Worm (Caenorhabditis elegans) whole organism, early embryonic: Measurements from ENCODE around the gene cyp-34A9.

Experiments used
- B0310.2 ChIP-seq: sonication (generic microtip); optimal IDR thresholded peaks from 2 replicates; lab custom pipeline; 2016; ENCODE audit warnings: mild to moderate bottlenecking, missing genetic modification characterization, missing compliant biosample characterization
- F13C5.2 ChIP-seq: sonication (generic microtip); optimal IDR thresholded peaks from 2 replicates; lab custom pipeline; 2017; ENCODE audit warnings: mild to moderate bottlenecking, missing genetic modification characterization, inconsistent platforms, missing compliant biosample characterization
- aly-1 ChIP-seq: sonication (generic microtip); optimal IDR thresholded peaks from 2 replicates; lab custom pipeline; 2016; ENCODE audit warnings: missing genetic modification characterization, missing compliant biosample characterization
- ama-1 ChIP-seq: fragments of 150-350 bp; optimal IDR thresholded peaks from 2 replicates; lab custom pipeline; 2014
- ceh-13 ChIP-seq: fragments of 200-800 bp; sonication (Bioruptor generic); optimal IDR thresholded peaks from 2 replicates; lab custom pipeline; 2018; ENCODE audit warnings: mild to moderate bottlenecking, missing genetic modification characterization, missing compliant biosample characterization
- ceh-36 ChIP-seq: sonication (generic microtip); optimal IDR thresholded peaks from 2 replicates; lab custom pipeline; 2016; ENCODE audit warnings: missing genetic modification characterization, inconsistent platforms, missing compliant biosample characterization
- ets-7 ChIP-seq: sonication (generic microtip); optimal IDR thresholded peaks from 2 replicates; lab custom pipeline; 2016; ENCODE audit warnings: missing genotype, missing genetic modification characterization, missing compliant biosample characterization
- flt-1 ChIP-seq: fragments of 200-800 bp; sonication (Bioruptor generic); IDR thresholded peaks from 2 replicates; pipeline ENCODE4 v1.3.6; 2022; ENCODE audit warnings: missing genetic modification characterization, missing compliant biosample characterization
- hmbx-1 ChIP-seq: sonication (generic microtip); optimal IDR thresholded peaks from 2 replicates; lab custom pipeline; 2016; ENCODE audit warnings: mild to moderate bottlenecking, missing genetic modification characterization, missing compliant biosample characterization
- hmg-4 ChIP-seq: fragments of 200-800 bp; sonication (Bioruptor generic); optimal IDR thresholded peaks from 2 replicates; lab custom pipeline; 2018; ENCODE audit warnings: mild to moderate bottlenecking, missing genetic modification characterization, missing compliant biosample characterization
- hnd-1 ChIP-seq: sonication (generic microtip); optimal IDR thresholded peaks from 2 replicates; lab custom pipeline; 2016; ENCODE audit warnings: missing genetic modification characterization, missing compliant biosample characterization
- pes-1 ChIP-seq: fragments of 200-800 bp; sonication (Bioruptor generic); IDR thresholded peaks from 2 replicates; pipeline ENCODE4 v1.3.6; 2022; ENCODE audit warnings: missing genetic modification reagents, missing genetic modification characterization, missing compliant biosample characterization
- scrt-1 ChIP-seq: fragments of 200-800 bp; sonication (Bioruptor generic); IDR thresholded peaks from 2 replicates; pipeline ENCODE4 v1.3.6; 2022; ENCODE audit warnings: missing genetic modification characterization, missing compliant biosample characterization
- sea-1 ChIP-seq: fragments of 200-800 bp; sonication (Bioruptor generic); conservative IDR thresholded peaks from 2 replicates; pipeline ENCODE4 v1.3.6; 2022; ENCODE audit warnings: missing genetic modification characterization, missing compliant biosample characterization
- tbx-11 ChIP-seq: fragments of 200-800 bp; sonication (Bioruptor generic); IDR thresholded peaks from 2 replicates; pipeline ENCODE4 v1.3.6; 2022; ENCODE audit warnings: missing genetic modification characterization, missing compliant biosample characterization
- tbx-37 ChIP-seq: fragments of 200-800 bp; sonication (Bioruptor generic); conservative IDR thresholded peaks from 2 replicates; pipeline ENCODE4 v1.3.6; 2022; ENCODE audit warnings: missing genetic modification reagents, missing genetic modification characterization, missing compliant biosample characterization
- tra-4 ChIP-seq: sonication (generic microtip); optimal IDR thresholded peaks from 2 replicates; lab custom pipeline; 2017; ENCODE audit warnings: missing genetic modification characterization, missing compliant biosample characterization

cyp-34A9 gene

DNA sequence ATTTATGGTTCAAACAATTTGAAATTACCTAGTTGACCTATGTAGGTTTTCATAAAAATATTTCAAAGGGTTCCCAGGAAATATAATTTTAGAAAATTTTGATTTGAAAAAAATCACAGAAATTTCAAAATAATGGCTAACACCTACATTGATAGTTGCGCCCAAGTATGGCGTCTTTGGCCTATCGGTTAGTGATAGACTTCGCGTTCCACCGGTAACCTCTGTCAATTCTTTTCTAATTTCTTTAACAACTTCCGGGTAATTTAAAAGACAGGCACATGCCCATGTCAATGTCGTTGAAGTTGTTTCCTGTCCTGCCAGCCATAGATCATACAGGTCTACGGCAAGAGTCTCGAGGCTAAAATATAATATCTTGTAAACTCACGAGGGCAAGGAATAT lies 1.4 kb downstream of the cyp-34A9 start:
- no peak for TF ChIP-seq tra-4 (tag; lab: Kevin White, UChicago)
- TF ChIP-seq ets-7 (tag; lab: Kevin White, UChicago): no peak
- TF ChIP-seq hmbx-1 (tag; lab: Kevin White, UChicago): no peak
- TF ChIP-seq ceh-13 (GFP tag; lab: Kevin White, UChicago): no peak
- TF ChIP-seq flt-1: no peak
- no peak for TF ChIP-seq scrt-1
- TF ChIP-seq tbx-11 (GFP tag; lab: Robert Waterston, UW): no peak
- TF ChIP-seq hmg-4 (GFP tag; lab: Kevin White, UChicago): no peak
- TF ChIP-seq pes-1: no peak
- no peak for TF ChIP-seq B0310.2 (tag; lab: Kevin White, UChicago)
- TF ChIP-seq hnd-1 (tag; lab: Kevin White, UChicago): no peak

DNA sequence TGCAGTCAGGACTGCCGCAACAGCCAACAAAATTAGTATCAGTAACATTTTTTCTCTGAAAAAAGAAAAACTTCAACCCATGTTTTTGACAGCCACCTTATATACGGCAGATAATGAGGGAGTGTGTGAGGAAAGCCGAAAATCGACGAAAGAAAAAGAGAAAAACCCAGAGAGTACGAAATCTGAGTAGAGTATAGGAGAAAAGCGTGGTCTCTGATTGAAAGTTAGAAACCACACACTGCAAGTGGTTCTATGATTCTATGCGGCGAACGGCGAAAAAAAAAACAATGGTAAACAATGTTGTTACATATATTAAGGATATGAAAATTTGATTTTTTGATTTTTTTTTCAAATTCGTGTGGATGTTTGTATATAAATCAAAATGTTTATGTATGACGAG lies 2.6 kb downstream of the cyp-34A9 start, which contains the start of gene cyp-34A8:
cyp-34A8 (minus strand) TSS at position 62 of the 400 bp plus-strand sequence.
- TF ChIP-seq F13C5.2 (no peak), flt-1 (no peak), ceh-13 (GFP tag; lab: Kevin White, UChicago) (no peak), ets-7 (tag; lab: Kevin White, UChicago) (no peak), hmg-4 (GFP tag; lab: Kevin White, UChicago) (no peak), scrt-1 (no peak), hnd-1 (tag; lab: Kevin White, UChicago) (no peak)

DNA sequence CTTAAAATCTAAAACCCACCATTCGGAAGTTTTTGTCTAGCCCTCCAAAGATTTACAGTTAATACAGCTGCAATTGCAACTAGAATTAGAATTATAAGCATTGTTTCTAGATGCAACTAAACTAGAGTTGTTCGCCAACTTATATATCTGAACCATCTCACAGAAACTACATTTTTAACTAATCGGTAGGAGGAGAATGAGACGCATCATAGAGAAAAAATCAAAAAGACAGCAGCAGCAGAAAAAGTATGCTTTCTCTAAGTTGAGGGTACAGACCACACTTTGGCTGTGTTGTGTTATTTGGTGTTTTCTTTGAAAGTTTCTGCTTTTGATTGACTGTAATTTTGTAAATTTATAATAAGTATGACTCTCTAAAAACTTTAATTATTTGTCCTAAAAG lies 6.6 kb downstream of the cyp-34A9 start, which contains the start of gene cyp-34A7:
cyp-34A7 (minus strand) TSS at position 101 of the 400 bp plus-strand sequence.
- TF ChIP-seq ceh-13 (GFP tag; lab: Kevin White, UChicago) (no peak), pes-1 (no peak), hmg-4 (GFP tag; lab: Kevin White, UChicago) (no peak), scrt-1 (no peak), sea-1 (no peak), flt-1 (no peak), B0310.2 (tag; lab: Kevin White, UChicago) (no peak), tbx-11 (GFP tag; lab: Robert Waterston, UW) (no peak), aly-1 (tag; lab: Kevin White, UChicago) (no peak), F13C5.2 (no peak), hmbx-1 (tag; lab: Kevin White, UChicago) (no peak), hnd-1 (tag; lab: Kevin White, UChicago) (no peak), tbx-37 (no peak), tra-4 (tag; lab: Kevin White, UChicago) (no peak), ama-1 (lab: Kevin White, UChicago) (no peak), ceh-36 (no peak), ets-7 (tag; lab: Kevin White, UChicago) (no peak)

DNA sequence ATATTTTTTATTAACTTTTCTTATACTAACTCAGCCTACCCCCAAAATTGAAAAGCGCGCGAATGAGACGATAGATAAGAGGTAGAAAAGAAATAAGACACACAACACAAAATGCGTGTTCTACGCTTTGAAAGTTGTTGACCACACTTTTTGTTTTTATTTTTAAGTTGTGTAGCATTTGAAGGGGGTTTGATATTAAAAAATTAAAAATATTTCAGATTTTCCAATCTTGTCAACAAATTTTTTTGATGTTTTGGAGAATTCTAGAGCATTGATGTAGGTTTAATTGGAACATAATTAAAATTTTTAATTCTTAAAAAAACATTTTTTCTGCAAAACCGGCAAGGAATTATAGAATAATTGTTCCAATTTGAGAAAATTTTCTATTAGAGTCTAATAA lies 9.1 kb downstream of the cyp-34A9 start, which contains the start of gene cyp-34A6:
cyp-34A6 (minus strand) TSS at position 101 of the 400 bp plus-strand sequence.
- TF ChIP-seq hmg-4 (GFP tag; lab: Kevin White, UChicago): no peak
- TF ChIP-seq ama-1 (lab: Kevin White, UChicago): no peak
- no peak for TF ChIP-seq ceh-13 (GFP tag; lab: Kevin White, UChicago)
- no peak for TF ChIP-seq flt-1
- TF ChIP-seq hnd-1 (tag; lab: Kevin White, UChicago): no peak
- TF ChIP-seq tra-4 (tag; lab: Kevin White, UChicago): no peak
- no peak for TF ChIP-seq pes-1
- TF ChIP-seq tbx-11 (GFP tag; lab: Robert Waterston, UW): no peak
- no peak for TF ChIP-seq B0310.2 (tag; lab: Kevin White, UChicago)
- no peak for TF ChIP-seq aly-1 (tag; lab: Kevin White, UChicago)
- no peak for TF ChIP-seq tbx-37
- no peak for TF ChIP-seq scrt-1
- TF ChIP-seq F13C5.2: no peak
- TF ChIP-seq ceh-36: no peak
- TF ChIP-seq ets-7 (tag; lab: Kevin White, UChicago): no peak

DNA sequence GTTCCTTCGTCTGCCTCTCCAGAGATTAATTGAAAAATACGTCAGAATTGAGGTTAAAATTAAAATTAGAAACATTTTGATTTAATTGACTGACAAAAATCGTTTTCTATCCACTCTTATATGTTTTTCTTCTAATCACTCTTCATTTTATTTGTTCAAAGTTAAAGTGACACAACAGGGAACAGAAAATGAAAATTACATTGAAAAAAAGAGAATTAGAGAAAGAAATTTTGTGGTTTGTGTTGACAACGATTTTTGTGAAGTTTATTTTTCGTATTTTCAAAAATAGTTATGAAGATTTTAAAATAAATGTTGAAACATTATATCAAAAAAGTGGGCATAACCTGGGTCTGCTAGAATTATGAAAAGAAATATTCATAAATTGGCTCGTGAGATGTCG lies 12.7 kb downstream of the cyp-34A9 start, which contains the start of gene cyp-34A5:
cyp-34A5 (minus strand) TSS at position 101 of the 400 bp plus-strand sequence.
- no peak for TF ChIP-seq hmg-4 (GFP tag; lab: Kevin White, UChicago)
- no peak for TF ChIP-seq tra-4 (tag; lab: Kevin White, UChicago)
- TF ChIP-seq hnd-1 (tag; lab: Kevin White, UChicago): no peak
- TF ChIP-seq hmbx-1 (tag; lab: Kevin White, UChicago): no peak
- no peak for TF ChIP-seq ama-1 (lab: Kevin White, UChicago)
- TF ChIP-seq sea-1: no peak
- no peak for TF ChIP-seq flt-1
- no peak for TF ChIP-seq ceh-36
- TF ChIP-seq ets-7 (tag; lab: Kevin White, UChicago): no peak
- TF ChIP-seq B0310.2 (tag; lab: Kevin White, UChicago): no peak
- no peak for TF ChIP-seq ceh-13 (GFP tag; lab: Kevin White, UChicago)

DNA sequence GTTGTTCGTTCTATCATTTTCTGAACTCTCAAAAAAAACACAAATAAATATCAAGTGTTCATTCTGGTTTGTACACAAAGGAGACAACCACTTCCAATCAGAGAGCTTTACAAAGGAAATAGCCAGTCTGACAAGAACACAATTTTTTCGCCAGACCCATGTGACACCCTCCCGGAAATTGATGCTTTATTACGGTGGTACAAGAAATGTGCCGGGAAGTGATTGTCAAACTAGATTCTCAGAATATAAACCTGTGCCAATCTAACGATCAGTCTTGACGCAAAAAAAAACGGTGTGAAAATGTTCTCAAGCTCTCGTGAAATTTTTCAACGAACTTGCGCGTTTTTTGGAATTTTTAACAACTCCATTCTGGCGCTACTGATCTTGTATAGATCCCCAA lies 16.6 kb downstream of the cyp-34A9 start, which contains the start of gene str-247:
str-247 (plus strand) TSS at position 301 of the 400 bp plus-strand sequence.
- TF ChIP-seq tra-4 (tag; lab: Kevin White, UChicago) (no peak), ceh-13 (GFP tag; lab: Kevin White, UChicago) (no peak), ets-7 (tag; lab: Kevin White, UChicago) (no peak), tbx-37 (no peak), ama-1 (lab: Kevin White, UChicago) (no peak), hmbx-1 (tag; lab: Kevin White, UChicago) (no peak), sea-1 (no peak), ceh-36 (no peak), flt-1 (no peak), F13C5.2 (no peak), hmg-4 (GFP tag; lab: Kevin White, UChicago) (no peak), B0310.2 (tag; lab: Kevin White, UChicago) (no peak), hnd-1 (tag; lab: Kevin White, UChicago) (no peak), scrt-1 (no peak), pes-1 (no peak), aly-1 (tag; lab: Kevin White, UChicago) (no peak), tbx-11 (GFP tag; lab: Robert Waterston, UW) (no peak)

DNA sequence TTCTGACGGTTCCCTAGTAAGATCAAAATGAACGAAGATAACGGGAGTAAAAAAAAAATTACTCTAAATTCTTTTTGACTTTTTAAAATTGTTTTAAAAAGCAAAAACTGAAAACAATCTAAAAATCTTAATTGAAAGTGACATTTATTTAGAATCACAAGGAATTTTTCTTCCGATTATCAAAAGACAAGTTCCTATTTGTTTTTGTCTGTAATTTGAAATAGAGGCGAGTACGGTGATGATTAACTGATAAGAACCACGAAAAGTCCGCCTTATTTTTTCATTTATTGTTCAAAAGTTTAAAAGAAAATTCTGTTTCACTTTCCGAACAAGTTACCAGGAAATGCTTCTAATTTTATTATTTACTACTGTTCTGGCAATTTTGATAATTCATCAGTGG lies 20.6 kb downstream of the cyp-34A9 start, which contains the start of gene dach-1:
dach-1 (plus strand) TSS at position 301 of the 400 bp plus-strand sequence.
- no peak for TF ChIP-seq ceh-13 (GFP tag; lab: Kevin White, UChicago)
